Worm (Caenorhabditis elegans) whole organism, early embryonic: ENCODE results near the gene Y116A8C.49.

ENCODE experiments used
- B0310.2 ChIP-seq: sonication (generic microtip); optimal IDR thresholded peaks from 2 replicates; lab custom pipeline; 2016; ENCODE audit warnings: mild to moderate bottlenecking, missing genetic modification characterization, missing compliant biosample characterization
- ama-1 ChIP-seq: fragments of 150-350 bp; optimal IDR thresholded peaks from 2 replicates; lab custom pipeline; 2014
- ceh-13 ChIP-seq: fragments of 200-800 bp; sonication (Bioruptor generic); optimal IDR thresholded peaks from 2 replicates; lab custom pipeline; 2018; ENCODE audit warnings: mild to moderate bottlenecking, missing genetic modification characterization, missing compliant biosample characterization
- ets-7 ChIP-seq: sonication (generic microtip); optimal IDR thresholded peaks from 2 replicates; lab custom pipeline; 2016; ENCODE audit warnings: missing genotype, missing genetic modification characterization, missing compliant biosample characterization
- flt-1 ChIP-seq: fragments of 200-800 bp; sonication (Bioruptor generic); IDR thresholded peaks from 2 replicates; pipeline ENCODE4 v1.3.6; 2022; ENCODE audit warnings: missing genetic modification characterization, missing compliant biosample characterization
- hnd-1 ChIP-seq: sonication (generic microtip); optimal IDR thresholded peaks from 2 replicates; lab custom pipeline; 2016; ENCODE audit warnings: missing genetic modification characterization, missing compliant biosample characterization
- scrt-1 ChIP-seq: fragments of 200-800 bp; sonication (Bioruptor generic); IDR thresholded peaks from 2 replicates; pipeline ENCODE4 v1.3.6; 2022; ENCODE audit warnings: missing genetic modification characterization, missing compliant biosample characterization
- tbx-11 ChIP-seq: fragments of 200-800 bp; sonication (Bioruptor generic); IDR thresholded peaks from 2 replicates; pipeline ENCODE4 v1.3.6; 2022; ENCODE audit warnings: missing genetic modification characterization, missing compliant biosample characterization

- TF ChIP-seq flt-1 (GFP tag; lab: Robert Waterston, UW): no peak
- TF ChIP-seq ama-1 (lab: Kevin White, UChicago): no peak
- TF ChIP-seq B0310.2 (tag; lab: Kevin White, UChicago): no peak
- no peak for TF ChIP-seq ets-7 (tag; lab: Kevin White, UChicago)
- TF ChIP-seq scrt-1 (GFP tag; lab: Robert Waterston, UW): no peak
- TF ChIP-seq hnd-1 (tag; lab: Kevin White, UChicago): no peak
- TF ChIP-seq ceh-13: no peak
- no peak for TF ChIP-seq tbx-11
These were observed 21.4 kb upstream of the Y116A8C.49 start for ce11 chrIV:16952389-16952788.
